Worm (Caenorhabditis elegans) whole organism, L2 larva: ENCODE data around the gene T08A11.1.

Experiments used
- R02D3.7 ChIP-seq: fragments of 150-350 bp; optimal IDR thresholded peaks from 2 replicates; lab custom pipeline; 2014; ENCODE audit warnings: missing biosample characterization, missing genetic modification characterization
- ama-1 ChIP-seq: fragments of 150-350 bp; optimal IDR thresholded peaks from 2 replicates; lab custom pipeline; 2018; ENCODE audit warnings: inconsistent platforms
- lsy-2 ChIP-seq, 2 experiments: fragments of 150-350 bp in 1 of 2; sonication (generic microtip) in 1 of 2; optimal IDR thresholded peaks; 2 replicates each; lab custom pipeline; 2014 to 2017; ENCODE audit warnings: missing biosample characterization in 2 of 2, missing genetic modification characterization in 2 of 2
- mbf-1 ChIP-seq: sonication (generic microtip); optimal IDR thresholded peaks from 2 replicates; lab custom pipeline; 2017; ENCODE audit warnings: missing biosample characterization, missing genetic modification characterization
- nhr-77 ChIP-seq: fragments of 150-350 bp; optimal IDR thresholded peaks from 2 replicates; lab custom pipeline; 2014; ENCODE audit warnings: missing biosample characterization, missing genetic modification characterization
- skn-1 ChIP-seq: sonication (generic microtip); optimal IDR thresholded peaks from 2 replicates; lab custom pipeline; 2017; ENCODE audit warnings: missing biosample characterization, missing genetic modification characterization
- zag-1 ChIP-seq: fragments of 150-350 bp; optimal IDR thresholded peaks from 2 replicates; lab custom pipeline; 2014; ENCODE audit warnings: missing biosample characterization, missing genetic modification characterization

DNA sequence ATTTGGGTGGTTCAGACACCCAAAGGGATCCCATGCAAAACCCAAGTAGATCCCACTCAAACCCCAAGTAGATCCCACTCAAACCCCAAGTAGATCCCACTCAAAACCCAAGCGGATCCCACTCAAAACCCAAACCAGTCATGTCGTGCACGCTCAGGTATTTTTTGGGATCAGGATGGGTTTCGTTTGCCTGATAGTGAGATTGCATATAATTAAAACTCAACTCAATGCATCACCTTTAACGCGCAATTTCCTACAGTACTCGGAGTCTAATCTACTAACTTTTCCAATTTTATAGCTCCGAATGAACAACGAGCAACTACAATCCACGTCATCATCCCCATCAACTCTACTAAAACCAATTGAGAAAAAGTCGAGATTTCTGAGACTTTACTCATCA lies 53.8 kb downstream of the T08A11.1 start, which contains the start of gene phlp-2:
- TF ChIP-seq ama-1 (no peak), nhr-77 (tag; lab: Kevin White, UChicago) (no peak), skn-1 (no peak), lsy-2 (tag; optimal IDR thresholded peaks at IDR 0.05; lab: Kevin White, UChicago) (no peak), mbf-1 (tag; lab: Kevin White, UChicago) (no peak), zag-1 (no peak), R02D3.7 (no peak)
